Fruit fly (Drosophila melanogaster) whole organism, embryonic: Measurements from ENCODE around the gene CG5013.
A peak's percentile ranks its signal among the peaks of the same experiment; 100 is the strongest.

Source experiments
- Adf1 ChIP-seq: fragments of 200-800 bp; sonication (Bioruptor generic); IDR thresholded peaks from 2 replicates; pipeline ENCODE4 v1.3.6; 2022; ENCODE audit warnings: missing biosample characterization, missing genetic modification characterization
- Atf6 ChIP-seq: fragments of 200-800 bp; sonication (Bioruptor generic); IDR thresholded peaks from 2 replicates; pipeline ENCODE4 v1.3.6; 2022; ENCODE audit warnings: missing biosample characterization, missing genetic modification characterization
- Awh ChIP-seq: fragments of 200-800 bp; sonication (Bioruptor generic); IDR thresholded peaks from 2 replicates; pipeline ENCODE4, ENCODE4 v1.3.6; 2022; ENCODE audit warnings: missing biosample characterization, missing genetic modification characterization
- B-H2 ChIP-seq: fragments of 200-800 bp; sonication (Bioruptor generic); optimal IDR thresholded peaks from 2 replicates; lab custom pipeline; 2018; ENCODE audit warnings: missing biosample characterization, mild to moderate bottlenecking, missing genetic modification characterization
- CG10147 ChIP-seq: fragments of 200-800 bp; sonication (Bioruptor generic); optimal IDR thresholded peaks from 2 replicates; lab custom pipeline; 2019; ENCODE audit warnings: missing biosample characterization, mild to moderate bottlenecking, missing genetic modification characterization, moderate library complexity
- CG11696 ChIP-seq: fragments of 200-800 bp; sonication (Bioruptor generic); IDR thresholded peaks from 2 replicates; pipeline ENCODE4 v1.3.6; 2022; ENCODE audit warnings: missing biosample characterization, missing genetic modification characterization
- CG12104 ChIP-seq: fragments of 200-800 bp; sonication (Bioruptor generic); optimal IDR thresholded peaks from 3 replicates; lab custom pipeline; 2016; ENCODE audit warnings: missing biosample characterization, missing genetic modification characterization
- CG13296 ChIP-seq: fragments of 200-800 bp; sonication (Bioruptor generic); optimal IDR thresholded peaks from 3 replicates; lab custom pipeline; 2018; ENCODE audit warnings: missing biosample characterization, mild to moderate bottlenecking, missing genetic modification characterization
- CG15011 ChIP-seq: fragments of 200-800 bp; sonication (Bioruptor generic); optimal IDR thresholded peaks from 3 replicates; lab custom pipeline; 2018; ENCODE audit warnings: missing biosample characterization, mild to moderate bottlenecking, missing genetic modification characterization
- CG15479 ChIP-seq: fragments of 200-800 bp; sonication (Bioruptor generic); optimal IDR thresholded peaks from 3 replicates; lab custom pipeline; 2019; ENCODE audit warnings: missing biosample characterization, mild to moderate bottlenecking, missing genetic modification characterization, moderate library complexity
- CG17912 ChIP-seq: fragments of 200-800 bp; sonication (Bioruptor generic); optimal IDR thresholded peaks from 2 replicates; lab custom pipeline; 2018; ENCODE audit warnings: missing biosample characterization, mild to moderate bottlenecking, missing genetic modification characterization
- CG18262 ChIP-seq: fragments of 200-800 bp; optimal IDR thresholded peaks from 3 replicates; lab custom pipeline; 2019; ENCODE audit warnings: missing biosample characterization, mild to moderate bottlenecking, missing genetic modification characterization, moderate library complexity
- CG18619 ChIP-seq: fragments of 200-800 bp; sonication (Bioruptor generic); optimal IDR thresholded peaks from 3 replicates; lab custom pipeline; 2017; ENCODE audit warnings: missing biosample characterization, mild to moderate bottlenecking, missing genetic modification characterization
- CG30403 ChIP-seq: fragments of 200-800 bp; sonication (Bioruptor generic); optimal IDR thresholded peaks from 3 replicates; lab custom pipeline; 2016; ENCODE audit warnings: missing biosample characterization, missing genetic modification characterization
- CG3163 ChIP-seq: fragments of 200-800 bp; sonication (Bioruptor generic); optimal IDR thresholded peaks from 3 replicates; lab custom pipeline; 2016; ENCODE audit warnings: missing biosample characterization, missing genetic modification characterization
- CG33213 ChIP-seq: fragments of 200-800 bp; sonication (Bioruptor generic); optimal IDR thresholded peaks from 3 replicates; lab custom pipeline; 2016; ENCODE audit warnings: missing biosample characterization, missing genetic modification characterization
- CG33557 ChIP-seq: fragments of 200-800 bp; sonication (Bioruptor generic); optimal IDR thresholded peaks from 2 replicates; lab custom pipeline; 2019; ENCODE audit warnings: missing biosample characterization, mild to moderate bottlenecking, missing genetic modification characterization, moderate library complexity
- CG34224 ChIP-seq: fragments of 200-800 bp; sonication (Bioruptor generic); IDR thresholded peaks from 3 replicates; pipeline ENCODE4 v1.3.6; 2022; ENCODE audit warnings: missing biosample characterization, missing genetic modification characterization; ENCODE audit not compliant: partially characterized antibody
- CG4617 ChIP-seq: fragments of 200-800 bp; sonication (Bioruptor generic); optimal IDR thresholded peaks from 3 replicates; lab custom pipeline; 2016; ENCODE audit warnings: missing biosample characterization, missing genetic modification characterization, borderline replicate concordance
- CG6254 ChIP-seq: fragments of 200-800 bp; sonication (Bioruptor generic); optimal IDR thresholded peaks from 3 replicates; lab custom pipeline; 2017; ENCODE audit warnings: mild to moderate bottlenecking, missing biosample characterization, missing genetic modification reagents, missing genetic modification characterization
- CG7271 ChIP-seq: fragments of 200-800 bp; sonication (Bioruptor generic); optimal IDR thresholded peaks from 2 replicates; lab custom pipeline; 2018; ENCODE audit warnings: missing biosample characterization, mild to moderate bottlenecking, missing genetic modification characterization, moderate library complexity
- CG7745 ChIP-seq: fragments of 200-800 bp; sonication (Bioruptor generic); optimal IDR thresholded peaks from 2 replicates; lab custom pipeline; 2018; ENCODE audit warnings: missing biosample characterization, mild to moderate bottlenecking, missing genetic modification characterization, moderate library complexity
- Dll ChIP-seq: fragments of 200-800 bp; sonication (Bioruptor generic); IDR thresholded peaks from 4 replicates; pipeline ENCODE4 v1.3.6; 2022; ENCODE audit warnings: missing biosample characterization, missing genetic modification characterization; ENCODE audit not compliant: partially characterized antibody
- Elba2 ChIP-seq: fragments of 200-800 bp; sonication (Bioruptor generic); optimal IDR thresholded peaks from 3 replicates; lab custom pipeline; 2016; ENCODE audit warnings: missing biosample characterization, missing genetic modification characterization
- Ets97D ChIP-seq: fragments of 200-800 bp; sonication (Bioruptor generic); optimal IDR thresholded peaks from 3 replicates; lab custom pipeline; 2016; ENCODE audit warnings: missing biosample characterization, missing genetic modification characterization
- HmgZ ChIP-seq: fragments of 200-800 bp; sonication (Bioruptor generic); optimal IDR thresholded peaks from 2 replicates; lab custom pipeline; 2018; ENCODE audit warnings: missing biosample characterization, mild to moderate bottlenecking, missing genetic modification characterization
- Med ChIP-seq: fragments of 200-800 bp; sonication (Bioruptor generic); peaks from one replicate; lab custom pipeline; 2016; ENCODE audit warnings: missing biosample characterization, missing genetic modification characterization, mild to moderate bottlenecking, inconsistent platforms, moderate library complexity
- Xbp1 ChIP-seq: fragments of 200-800 bp; sonication (Bioruptor generic); optimal IDR thresholded peaks from 3 replicates; lab custom pipeline; 2016; ENCODE audit warnings: missing biosample characterization, mild to moderate bottlenecking, missing genetic modification characterization
- YL-1 ChIP-seq: fragments of 200-800 bp; sonication (Bioruptor generic); optimal IDR thresholded peaks from 3 replicates; lab custom pipeline; 2017; ENCODE audit warnings: missing biosample characterization, mild to moderate bottlenecking, missing genetic modification characterization
- corto ChIP-seq: fragments of 200-800 bp; sonication (Bioruptor generic); optimal IDR thresholded peaks from 2 replicates; lab custom pipeline; 2016; ENCODE audit warnings: missing biosample characterization, mild to moderate bottlenecking, missing genetic modification characterization, moderate library complexity
- croc ChIP-seq: fragments of 200-800 bp; sonication (Bioruptor generic); conservative IDR thresholded peaks from 3 replicates; pipeline ENCODE4 v1.3.6; 2022; ENCODE audit warnings: missing biosample characterization, missing genetic modification characterization
- dati ChIP-seq: fragments of 200-800 bp; sonication (Bioruptor generic); IDR thresholded peaks from 2 replicates; pipeline ENCODE4 v1.3.6; 2022; ENCODE audit warnings: missing biosample characterization, missing genetic modification characterization
- dpn ChIP-seq, 2 experiments: fragments of 200-800 bp; sonication (Bioruptor generic); optimal IDR thresholded peaks; 3 replicates each; lab custom pipeline; 2016; ENCODE audit warnings: missing biosample characterization in 2 of 2, missing genetic modification characterization in 2 of 2
- ewg ChIP-seq: fragments of 200-800 bp; sonication (Bioruptor generic); optimal IDR thresholded peaks from 3 replicates; lab custom pipeline; 2017; ENCODE audit warnings: mild to moderate bottlenecking, missing biosample characterization, missing genetic modification reagents, missing genetic modification characterization
- fd102C ChIP-seq: fragments of 200-800 bp; sonication (Bioruptor generic); optimal IDR thresholded peaks from 2 replicates; lab custom pipeline; 2018; ENCODE audit warnings: missing biosample characterization, mild to moderate bottlenecking, missing genetic modification characterization, moderate library complexity
- fd3F ChIP-seq: fragments of 200-800 bp; sonication (Bioruptor generic); optimal IDR thresholded peaks from 2 replicates; lab custom pipeline; 2018; ENCODE audit warnings: missing biosample characterization, mild to moderate bottlenecking, missing genetic modification characterization, moderate library complexity
- gcm ChIP-seq: fragments of 200-800 bp; sonication (Bioruptor generic); optimal IDR thresholded peaks from 2 replicates; lab custom pipeline; 2019; ENCODE audit warnings: missing biosample characterization, mild to moderate bottlenecking, missing genetic modification characterization, moderate library complexity
- insv ChIP-seq, 2 experiments: fragments of 200-800 bp; sonication (Bioruptor generic); optimal IDR thresholded peaks; 3 replicates each; lab custom pipeline; 2016 to 2018; ENCODE audit warnings: missing biosample characterization in 2 of 2, missing genetic modification characterization in 2 of 2
- luna ChIP-seq: fragments of 200-800 bp; sonication (Bioruptor generic); optimal IDR thresholded peaks from 2 replicates; lab custom pipeline; 2016; ENCODE audit warnings: missing biosample characterization, missing genetic modification characterization
- nmo ChIP-seq: fragments of 200-800 bp; sonication (Bioruptor generic); optimal IDR thresholded peaks from 2 replicates; lab custom pipeline; 2018; ENCODE audit warnings: missing biosample characterization, mild to moderate bottlenecking, missing genetic modification characterization, moderate library complexity
- pfk ChIP-seq: fragments of 200-800 bp; sonication (Bioruptor generic); optimal IDR thresholded peaks from 2 replicates; lab custom pipeline; 2018; ENCODE audit warnings: missing biosample characterization, mild to moderate bottlenecking, missing genetic modification characterization, moderate library complexity
- sens ChIP-seq: fragments of 200-800 bp; sonication (Bioruptor generic); peaks from one replicate; lab custom pipeline; 2016; ENCODE audit warnings: missing biosample characterization, missing genetic modification characterization
- sima ChIP-seq: fragments of 200-800 bp; sonication (Bioruptor generic); optimal IDR thresholded peaks from 2 replicates; lab custom pipeline; 2016; ENCODE audit warnings: missing biosample characterization, missing genetic modification characterization
- tll ChIP-seq, 2 experiments: fragments of 200-800 bp in 1 of 2; fragments of >200 bp in 1 of 2; sonication (Bioruptor generic) in 1 of 2; optimal IDR thresholded peaks; 2 replicates each; lab custom pipeline; 2017 to 2019; ENCODE audit warnings: missing biosample characterization in 2 of 2, missing genetic modification characterization in 2 of 2, mild to moderate bottlenecking in 1 of 2, moderate library complexity in 1 of 2
- wdn ChIP-seq: fragments of 200-800 bp; sonication (Bioruptor generic); IDR thresholded peaks from 2 replicates; pipeline ENCODE4 v1.3.6; 2022; ENCODE audit warnings: missing biosample characterization, missing genetic modification characterization
- zen ChIP-seq: fragments of 200-800 bp; sonication (Bioruptor generic); optimal IDR thresholded peaks from 3 replicates; lab custom pipeline; 2018; ENCODE audit warnings: missing biosample characterization, mild to moderate bottlenecking, missing genetic modification characterization, moderate library complexity
- zfh2 ChIP-seq: fragments of 200-800 bp; sonication (Bioruptor generic); optimal IDR thresholded peaks from 2 replicates; lab custom pipeline; 2016; ENCODE audit warnings: missing biosample characterization, missing genetic modification characterization

CG5013 gene

dm6 chr3R:16028651-16029050, 20.8 kb upstream of the CG5013 start (continued):
- TF ChIP-seq luna (GFP tag; lab: Kevin White, UChicago) = no peak
- TF ChIP-seq zfh2 (GFP tag; lab: Kevin White, UChicago) = no peak
- peak; percentile 40 for TF ChIP-seq CG7271
- TF ChIP-seq wdn (GFP tag; lab: Robert Waterston, UW) = no peak
- no peak for TF ChIP-seq CG17912 (GFP tag; lab: Kevin White, UChicago)
- TF ChIP-seq fd3F (GFP tag; lab: Kevin White, UChicago) = no peak
- TF ChIP-seq tll (GFP tag; optimal IDR thresholded peaks at IDR 0.05; lab: Kevin White, UChicago) = peak in 1 of 2 experiments; percentile 88
- TF ChIP-seq sima (GFP tag; lab: Kevin White, UChicago) = no peak

dm6 chr3R:16029584-16029983, 19.9 kb upstream of the CG5013 start:
- TF ChIP-seq CG10147 (no peak), corto (GFP tag; lab: Kevin White, UChicago) (no peak), Adf1 (GFP tag; lab: Robert Waterston, UW) (no peak), ewg (GFP tag; lab: Kevin White, UChicago) (no peak), YL-1 (GFP tag; lab: Kevin White, UChicago) (no peak), zen (tag; lab: Kevin White, UChicago) (peak; percentile 87), CG15479 (GFP tag; lab: Kevin White, UChicago) (peak; percentile 89), Dll (no peak), CG11696 (GFP tag; lab: Robert Waterston, UW) (no peak), croc (no peak), sens (GFP tag; lab: Kevin White, UChicago) (peak; percentile 33), CG3163 (no peak), Elba2 (GFP tag; lab: Kevin White, UChicago) (peak; percentile 88), insv (GFP tag; optimal IDR thresholded peaks at IDR 0.05; lab: Kevin White, UChicago) (peak in 1 of 2 experiments; percentile 18), CG6254 (GFP tag; lab: Kevin White, UChicago) (no peak), pfk (no peak)

dm6 chr3R:16030445-16030844, 19.0 kb upstream of the CG5013 start:
- TF ChIP-seq CG7745 (tag; lab: Kevin White, UChicago) = peak; percentile 68
- TF ChIP-seq nmo (GFP tag; lab: Kevin White, UChicago) = no peak
- peak; percentile 51 for TF ChIP-seq sens (GFP tag; lab: Kevin White, UChicago)
- peak; percentile 7 for TF ChIP-seq Med (GFP tag; lab: Kevin White, UChicago)
- TF ChIP-seq CG34224 = no peak
- no peak for TF ChIP-seq CG15011
- peak; percentile 52 for TF ChIP-seq Awh (GFP tag; lab: Robert Waterston, UW)
- TF ChIP-seq, all 482 proteins: peak for 4

dm6 chr3R:16033727-16034126, 15.7 kb upstream of the CG5013 start:
- TF ChIP-seq zen (tag; lab: Kevin White, UChicago) (peak; percentile 61), Xbp1 (GFP tag; lab: Kevin White, UChicago) (no peak), dati (no peak), CG12104 (GFP tag; lab: Kevin White, UChicago) (no peak), CG18619 (GFP tag; lab: Kevin White, UChicago) (no peak), CG13296 (GFP tag; lab: Kevin White, UChicago) (no peak), dpn (GFP tag; optimal IDR thresholded peaks at IDR 0.05; lab: Kevin White, UChicago) (no peak), CG33213 (GFP tag; lab: Kevin White, UChicago) (no peak), CG33557 (GFP tag; lab: Kevin White, UChicago) (no peak), fd102C (GFP tag; lab: Kevin White, UChicago) (peak; percentile 54), Atf6 (GFP tag; lab: Robert Waterston, UW) (no peak), Ets97D (GFP tag; lab: Kevin White, UChicago) (no peak), CG30403 (GFP tag; lab: Kevin White, UChicago) (no peak), HmgZ (tag; lab: Kevin White, UChicago) (no peak), CG18262 (peak; percentile 43), gcm (GFP tag; lab: Kevin White, UChicago) (no peak), CG4617 (GFP tag; lab: Kevin White, UChicago) (no peak), B-H2 (GFP tag; lab: Kevin White, UChicago) (no peak)
